Fruit fly (Drosophila melanogaster): ENCODE measurements around the gene alphaTub84D.

dm6 chr3R:7493171-7493570, 37.4 kb upstream of the alphaTub84D start, which contains the start of gene CG42656:
- TF ChIP-seq CG11762 (GFP tag; optimal IDR thresholded peaks at IDR 0.05; ENCODE audit: insufficient read depth) (no peak), Met (GFP tag; optimal IDR thresholded peaks at IDR 0.05) (no peak), fd85E (GFP tag; optimal IDR thresholded peaks at IDR 0.05) (no peak), CG8632 (GFP tag; optimal IDR thresholded peaks at IDR 0.05) (no peak), Sox102F (GFP tag; optimal IDR thresholded peaks at IDR 0.05) (no peak), CG7368 (GFP tag; optimal IDR thresholded peaks at IDR 0.05) (no peak), Blimp-1 (GFP tag; optimal IDR thresholded peaks at IDR 0.05) (no peak), CG8119 (GFP tag; IDR thresholded peaks at IDR 0.05) (no peak), OdsH (GFP tag; optimal IDR thresholded peaks at IDR 0.05) (no peak), CG34406 (GFP tag; optimal IDR thresholded peaks at IDR 0.05) (no peak), Eip78C (GFP tag) (no peak), spab (GFP tag; optimal IDR thresholded peaks at IDR 0.05) (no peak), CG6792 (GFP tag; optimal IDR thresholded peaks at IDR 0.05) (no peak)
